Worm (Caenorhabditis elegans): ENCODE measurements around the gene C28H8.2.
A peak's percentile ranks its signal among the peaks of the same experiment; 100 is the strongest.

Gene C28H8.2

DNA sequence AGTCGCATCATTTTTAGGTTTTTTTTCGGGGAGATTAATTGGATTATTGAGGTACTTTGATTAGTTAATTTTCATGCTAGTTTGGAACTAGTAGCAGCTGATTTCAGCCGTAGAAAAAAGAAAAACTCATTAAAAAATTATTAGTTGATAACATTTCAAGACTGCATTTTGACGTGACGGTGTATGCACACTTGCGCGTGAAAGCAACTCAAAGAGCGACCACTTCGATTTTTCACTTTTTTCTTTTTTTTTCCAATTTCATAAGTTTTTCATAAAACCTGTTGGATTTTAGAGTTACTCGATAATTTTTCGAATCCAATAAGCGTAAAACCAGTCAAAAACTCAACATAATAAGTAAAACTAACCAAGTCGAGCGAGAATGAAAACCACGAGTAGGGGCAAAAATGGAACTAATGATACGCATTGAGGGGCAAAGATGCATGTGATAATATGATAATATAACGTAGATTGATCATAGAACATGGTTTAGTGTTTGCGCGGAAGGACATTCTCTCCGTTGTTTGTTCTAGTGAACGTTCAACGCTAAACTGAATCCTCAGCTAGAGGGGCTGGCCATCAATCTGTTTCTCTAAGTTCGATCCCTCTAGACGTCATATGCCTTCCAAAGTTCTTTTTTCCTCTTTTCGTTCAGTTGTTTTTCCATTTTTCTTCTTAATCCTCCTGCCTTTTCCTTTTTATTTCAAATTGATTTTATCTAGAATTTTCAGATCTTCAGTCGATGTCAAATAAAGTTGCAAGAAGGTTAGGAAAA is 28.2 kb downstream of the C28H8.2 start, which contains the start of the genes F25B5.6 and F25B5.3:
F25B5.6 (minus strand) TSS at position 572 of the 772 bp plus-strand sequence.
F25B5.3 (plus strand) TSS at position 722 of the 772 bp plus-strand sequence.
- no peak for TF ChIP-seq madf-5 (GFP tag; IDR thresholded peaks at IDR 0.05)
- no peak for TF ChIP-seq ceh-28 (tag; optimal IDR thresholded peaks at IDR 0.05)
- peak; percentile 8 for TF ChIP-seq dve-1 (tag; optimal IDR thresholded peaks at IDR 0.05; ENCODE audit: insufficient read depth)
- TF ChIP-seq ceh-20 (GFP tag; IDR thresholded peaks at IDR 0.05), result no peak
- no peak for TF ChIP-seq ZK546.5 (tag; optimal IDR thresholded peaks at IDR 0.05)
- TF ChIP-seq zip-2 (tag; optimal IDR thresholded peaks at IDR 0.05), result no peak
- TF ChIP-seq nhr-41 (GFP tag; IDR thresholded peaks at IDR 0.05), result no peak
- no peak for TF ChIP-seq R02D3.7 (tag; optimal IDR thresholded peaks at IDR 0.05)
- peak; percentile 57 for TF ChIP-seq nhr-28 (tag; optimal IDR thresholded peaks at IDR 0.05)
- no peak for TF ChIP-seq lin-1 (GFP tag; IDR thresholded peaks at IDR 0.05)
- no peak for TF ChIP-seq ceh-44 (GFP tag; IDR thresholded peaks at IDR 0.05)
- no peak for TF ChIP-seq vab-7 (GFP tag; IDR thresholded peaks at IDR 0.05)
- TF ChIP-seq skn-1 (tag; optimal IDR thresholded peaks at IDR 0.05), result no peak
- no peak for TF ChIP-seq nhr-42 (GFP tag; IDR thresholded peaks at IDR 0.05)
- TF ChIP-seq lsy-2 (tag; optimal IDR thresholded peaks at IDR 0.05), result peak in 1 of 2 experiments; percentile 21
- TF ChIP-seq duxl-1 (tag; optimal IDR thresholded peaks at IDR 0.05; ENCODE audit: poor library complexity), result no peak
- TF ChIP-seq D1046.2 (GFP tag; IDR thresholded peaks at IDR 0.05), result no peak
- no peak for TF ChIP-seq ztf-7 (tag; optimal IDR thresholded peaks at IDR 0.05)
- no peak for TF ChIP-seq mdt-29 (GFP tag; IDR thresholded peaks at IDR 0.05)
- TF ChIP-seq fos-1 (tag; optimal IDR thresholded peaks at IDR 0.05), result no peak
- TF ChIP-seq mxl-2 (GFP tag; conservative IDR thresholded peaks at IDR 0.05), result no peak
- no peak for TF ChIP-seq hif-1 (tag; optimal IDR thresholded peaks at IDR 0.05)
- no peak for TF ChIP-seq Y105C5A.15 (GFP tag; IDR thresholded peaks at IDR 0.05)
- TF ChIP-seq daf-16 (GFP tag; optimal IDR thresholded peaks at IDR 0.05), result no peak
- peak; percentile 13 for TF ChIP-seq daf-16 (tag; optimal IDR thresholded peaks at IDR 0.05)
- TF ChIP-seq nhr-111 (GFP tag; optimal IDR thresholded peaks at IDR 0.05), result no peak
- TF ChIP-seq unc-62 (GFP tag; optimal IDR thresholded peaks at IDR 0.05 in 1 of 2), result peak in 1 of 2 experiments; percentile 68
- no peak for TF ChIP-seq unc-62 (tag; optimal IDR thresholded peaks at IDR 0.05)
- TF ChIP-seq nhr-25 (tag; optimal IDR thresholded peaks at IDR 0.05; ENCODE audit: borderline replicate concordance, insufficient read depth), result no peak
- TF ChIP-seq aly-2 (tag; optimal IDR thresholded peaks at IDR 0.05), result no peak
- TF ChIP-seq pqm-1 (tag; optimal IDR thresholded peaks at IDR 0.05), result no peak
- no peak for TF ChIP-seq nhr-48 (tag; optimal IDR thresholded peaks at IDR 0.05)
- no peak for TF ChIP-seq snpc-4 (tag; optimal IDR thresholded peaks at IDR 0.05)
- peak in 1 of 2 experiments; percentile 69 for TF ChIP-seq mdl-1 (tag; optimal IDR thresholded peaks at IDR 0.05)
- TF ChIP-seq unc-39 (tag; optimal IDR thresholded peaks at IDR 0.05), result no peak
- TF ChIP-seq T26A8.4 (GFP tag; IDR thresholded peaks at IDR 0.05), result no peak
- TF ChIP-seq set-16 (GFP tag; IDR thresholded peaks at IDR 0.05), result no peak
- TF ChIP-seq aha-1 (tag), result peak; percentile 75
- TF ChIP-seq nhr-10 (tag; optimal IDR thresholded peaks at IDR 0.05), result no peak
- peak; percentile 44 for TF ChIP-seq hlh-11 (tag; optimal IDR thresholded peaks at IDR 0.05)
- no peak for TF ChIP-seq nhr-237 (tag; optimal IDR thresholded peaks at IDR 0.05)
- TF ChIP-seq T20F7.1 (GFP tag; optimal IDR thresholded peaks at IDR 0.05), result no peak
- TF ChIP-seq dmd-9 (GFP tag; IDR thresholded peaks at IDR 0.05), result no peak
- TF ChIP-seq F49E8.2 (tag; optimal IDR thresholded peaks at IDR 0.05; ENCODE audit: borderline replicate concordance), result no peak
- TF ChIP-seq php-3 (GFP tag; IDR thresholded peaks at IDR 0.05), result no peak
- no peak for TF ChIP-seq egl-27 (tag; optimal IDR thresholded peaks at IDR 0.05)
- no peak for TF ChIP-seq spr-3 (GFP tag; optimal IDR thresholded peaks at IDR 0.05)
- TF ChIP-seq arid-1 (GFP tag; conservative IDR thresholded peaks at IDR 0.05), result 0 out of 2 replicates have a peak, but pooled peaks have one; percentile 7
- TF ChIP-seq mep-1 (tag; optimal IDR thresholded peaks at IDR 0.05), result no peak
- no peak for TF ChIP-seq Y48G9A.11 (GFP tag; IDR thresholded peaks at IDR 0.05)
- no peak for TF ChIP-seq ama-1 (optimal IDR thresholded peaks at IDR 0.05)
